2 worm cellular contexts compared by ENCODE assay signal in the genomic region with DNA sequence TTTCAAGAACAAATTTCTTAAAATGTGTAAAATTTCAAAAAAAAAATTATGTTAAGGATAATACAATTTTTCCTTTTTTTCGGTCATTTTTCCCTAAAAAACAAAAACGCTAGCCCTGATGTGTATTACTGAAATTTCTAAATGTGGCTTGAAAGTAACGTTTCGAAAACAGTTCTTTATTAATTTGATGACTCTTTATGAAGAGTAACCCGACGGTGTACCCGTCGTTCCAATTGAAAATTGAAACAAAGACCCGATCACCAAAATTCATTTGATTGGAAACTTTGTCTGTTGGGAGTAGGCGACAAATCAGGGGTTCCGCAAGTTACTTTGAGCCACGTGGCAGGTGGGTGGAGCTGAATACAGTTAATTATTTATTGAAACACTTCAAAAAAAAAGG.
TF ChIP-seq lines count a peak whose summit lies in the region.

No protein-coding gene starts in this region.

TF ChIP-seq in whole organism, L4 larva, 104 proteins besides CTCF, POLR2A, EP300 and RAD21:
- peak; percentile 84 for TF ChIP-seq snpc-1.2 (GFP tag; IDR thresholded peaks at IDR 0.05; lab: Robert Waterston, UW)
- TF ChIP-seq D1046.2 (GFP tag; IDR thresholded peaks at IDR 0.05; lab: Robert Waterston, UW): no peak
- TF ChIP-seq ceh-62 (tag; optimal IDR thresholded peaks at IDR 0.05; lab: Kevin White, UChicago): no peak
- TF ChIP-seq hlh-11 (tag; optimal IDR thresholded peaks at IDR 0.05; lab: Kevin White, UChicago): no peak
- peak; percentile 30 for TF ChIP-seq F49E8.2 (tag; optimal IDR thresholded peaks at IDR 0.05; lab: Kevin White, UChicago; ENCODE audit: borderline replicate concordance)
- no peak for TF ChIP-seq lin-38 (GFP tag; IDR thresholded peaks at IDR 0.05; lab: Robert Waterston, UW)

TF ChIP-seq in whole organism, young adult, 124 proteins besides CTCF, POLR2A, EP300 and RAD21:
- TF ChIP-seq pbrm-1 (GFP tag; IDR thresholded peaks at IDR 0.05; lab: Robert Waterston, UW) (0 out of 2 replicates have a peak, but pooled peaks have one; percentile 11), dox-1 (GFP tag; IDR thresholded peaks at IDR 0.05; lab: Robert Waterston, UW) (no peak), lin-35 (GFP tag; optimal IDR thresholded peaks at IDR 0.05; lab: Kevin White, UChicago) (no peak), snpc-4 (GFP tag; optimal IDR thresholded peaks at IDR 0.05; lab: Kevin White, UChicago) (peak; percentile 56), snpc-4 (tag; optimal IDR thresholded peaks at IDR 0.05; lab: Kevin White, UChicago) (peak; percentile 49 to 93 (median 84)), K11D2.4 (GFP tag; IDR thresholded peaks at IDR 0.05; lab: Robert Waterston, UW) (no peak), snpc-1.1 (tag; optimal IDR thresholded peaks at IDR 0.05; lab: Kevin White, UChicago; ENCODE audit: insufficient read depth) (peak; percentile 85), tbp1 (GFP tag; optimal IDR thresholded peaks at IDR 0.05; lab: Kevin White, UChicago) (peak; percentile 46), bed-2 (GFP tag; IDR thresholded peaks at IDR 0.05; lab: Robert Waterston, UW) (no peak), D2030.7 (GFP tag; IDR thresholded peaks at IDR 0.05; lab: Robert Waterston, UW) (peak; percentile 79), attf-6 (GFP tag; IDR thresholded peaks at IDR 0.05; lab: Robert Waterston, UW) (peak; percentile 74), F49E8.2 (tag; optimal IDR thresholded peaks at IDR 0.05; lab: Kevin White, UChicago; ENCODE audit: insufficient read depth) (peak; percentile 15)
